Fruit fly (Drosophila melanogaster) Kc167 (cell line): Measurements from ENCODE around the gene Tim17a2.

ENCODE experiments used
- Myc ChIP-seq: fragments of >200 bp; optimal IDR thresholded peaks from 2 replicates; lab custom pipeline; 2017; ENCODE audit warnings: missing external identifiers
- psq ChIP-seq: fragments of >200 bp; optimal IDR thresholded peaks from 2 replicates; lab custom pipeline; 2017; ENCODE audit warnings: missing external identifiers
- ttk ChIP-seq: sonication (Bioruptor generic); optimal IDR thresholded peaks from 2 replicates; lab custom pipeline; 2017; ENCODE audit warnings: missing external identifiers

DNA sequence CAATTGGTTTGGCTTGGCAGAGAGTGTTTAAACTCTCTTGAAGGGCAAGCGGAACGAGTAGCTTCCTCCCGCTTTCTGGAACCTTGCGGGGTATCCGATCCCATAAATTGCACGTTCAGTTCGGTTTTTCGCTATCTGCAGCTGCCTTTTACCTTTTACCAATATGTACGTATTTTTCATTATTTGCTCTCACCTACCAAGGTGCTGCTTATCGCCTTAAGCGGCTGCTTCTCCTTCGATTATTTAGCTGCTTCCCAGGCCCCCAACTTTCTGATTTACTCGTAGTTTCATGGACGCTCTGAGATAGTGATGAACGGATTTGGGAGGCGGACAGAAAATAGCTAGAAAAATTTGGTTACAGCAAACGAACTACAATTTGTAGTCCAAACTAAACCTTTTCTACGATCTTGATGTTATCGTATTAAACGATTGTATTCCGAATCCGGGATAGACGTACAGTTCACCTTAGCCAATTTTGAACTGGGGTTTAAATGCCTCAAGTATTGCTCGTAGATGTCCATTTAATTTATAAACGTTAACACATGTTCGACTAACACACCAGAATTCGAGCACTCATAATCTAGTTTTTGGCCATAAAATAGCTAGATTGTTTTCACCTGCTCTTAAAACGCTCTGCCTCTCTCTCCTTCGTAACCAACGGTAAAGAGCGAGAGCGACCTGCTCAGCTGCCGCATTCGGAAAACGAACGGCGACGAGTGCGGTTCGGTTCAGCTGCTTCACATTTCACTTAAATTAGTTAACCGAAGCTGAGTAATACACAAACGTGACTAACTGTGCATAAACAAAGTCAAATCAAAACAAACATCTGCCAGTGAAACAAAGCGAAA, 2.0 kb upstream of the Tim17a2 start:
- TF ChIP-seq Myc (lab: Kevin White, UChicago) (no peak), psq (lab: Kevin White, UChicago) (no peak), ttk (lab: Kevin White, UChicago) (no peak)
